Fruit fly (Drosophila melanogaster): Measurements from ENCODE around the gene Ndf.

DNA sequence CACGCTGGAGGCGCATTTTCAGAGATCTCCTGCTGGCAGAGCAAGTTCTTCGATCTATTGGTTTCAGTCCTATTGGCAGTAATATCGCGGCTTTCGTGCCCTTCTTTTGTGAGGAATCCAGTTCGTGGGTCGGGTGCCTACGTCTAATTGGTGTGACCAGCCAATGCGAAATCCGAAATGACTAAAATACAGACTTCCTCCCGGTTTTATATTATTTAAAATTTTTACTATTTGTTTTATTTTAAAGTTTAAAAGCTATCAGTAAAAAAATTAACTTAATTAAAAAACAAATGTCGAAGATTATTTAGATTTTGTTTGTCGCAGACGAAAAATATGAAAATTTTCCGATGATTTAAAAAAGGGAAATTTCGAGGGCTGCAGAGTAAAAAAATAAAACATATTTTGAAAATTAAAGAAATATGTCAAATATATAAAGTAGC, 40.0 kb upstream of the Ndf start, which contains the start of gene CG5850:
- TF ChIP-seq psq (optimal IDR thresholded peaks at IDR 0.05) (no peak), pan (optimal IDR thresholded peaks at IDR 0.05) (no peak), CG8478 (optimal IDR thresholded peaks at IDR 0.05) (no peak)

All from whole organism.